Fruit fly (Drosophila melanogaster): ENCODE measurements around the gene CG14915.

dm6 chr2L:11053018-11053807, 17.6 kb upstream of the CG14915 start:
- TF ChIP-seq OdsH (GFP tag; optimal IDR thresholded peaks at IDR 0.05): peak; percentile 94
- peak; percentile 92 for TF ChIP-seq br (GFP tag; optimal IDR thresholded peaks at IDR 0.05)
- peak; percentile 84 for TF ChIP-seq CG32264 (GFP tag; optimal IDR thresholded peaks at IDR 0.05)
- TF ChIP-seq GATAd (GFP tag; optimal IDR thresholded peaks at IDR 0.05): no peak
